Fruit fly (Drosophila melanogaster): ENCODE measurements around the gene CG43867.

Gene CG43867

DNA sequence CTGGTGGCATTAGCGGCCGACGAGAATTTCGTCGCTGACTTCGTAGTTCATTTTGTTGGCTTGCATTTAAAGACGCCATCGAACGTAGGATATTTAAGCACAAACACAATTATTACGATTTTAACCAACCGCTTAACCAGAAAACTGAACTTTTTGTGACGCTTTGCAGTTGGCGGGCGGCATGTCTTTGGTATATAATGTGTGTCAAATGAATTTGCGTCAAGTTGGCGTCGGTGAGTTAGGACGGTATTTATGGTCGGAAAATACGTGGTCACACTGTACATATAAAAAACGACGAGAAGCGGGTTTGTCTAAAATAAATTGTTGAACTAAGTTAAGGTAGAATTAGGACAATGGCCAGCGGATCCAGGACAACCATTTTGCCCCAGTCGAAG, at the start of gene CG43867, which contains the start of gene MED22:
TSS of gene CG43867 (minus strand) at position 113 of the 395 bp plus-strand sequence.
TSS of gene MED22 (plus strand) at position 277 of the 395 bp plus-strand sequence.
- TF ChIP-seq Hr96 (GFP tag; optimal IDR thresholded peaks at IDR 0.05) (no peak), toe (GFP tag; optimal IDR thresholded peaks at IDR 0.05) (no peak), CG7045 (GFP tag; optimal IDR thresholded peaks at IDR 0.05) (no peak), Mnt (GFP tag; optimal IDR thresholded peaks at IDR 0.05) (no peak), kay (GFP tag; ENCODE audit: borderline replicate concordance) (no peak), Crg-1 (GFP tag; optimal IDR thresholded peaks at IDR 0.05) (no peak), CG7101 (tag; optimal IDR thresholded peaks at IDR 0.05) (no peak), cnc (optimal IDR thresholded peaks at IDR 0.05) (no peak), bab1 (GFP tag; optimal IDR thresholded peaks at IDR 0.05) (no peak), CG33017 (tag; optimal IDR thresholded peaks at IDR 0.05) (no peak), cic (GFP tag; optimal IDR thresholded peaks at IDR 0.05) (no peak), Clk (GFP tag; optimal IDR thresholded peaks at IDR 0.05) (no peak), CG5204 (GFP tag; optimal IDR thresholded peaks at IDR 0.05) (no peak)

DNA sequence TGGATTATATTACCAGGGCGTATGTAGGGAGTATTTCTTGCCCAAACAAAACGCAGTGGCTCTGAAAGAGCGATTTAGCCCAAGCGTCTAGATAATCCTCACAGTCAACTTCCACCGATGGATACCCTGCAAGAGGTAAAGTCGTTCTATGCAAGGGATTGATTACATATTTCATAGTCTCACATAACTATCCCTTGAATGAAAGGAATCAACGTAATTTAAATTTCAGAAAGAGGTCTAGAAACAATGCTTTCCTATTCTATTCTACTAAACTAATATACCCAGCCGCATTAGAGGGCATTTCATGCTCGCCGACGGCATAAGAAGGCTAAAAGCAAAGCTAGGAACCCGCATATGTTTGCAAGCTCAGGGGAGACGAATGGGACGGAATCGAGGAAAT, 39.0 kb upstream of the CG43867 start:
- TF ChIP-seq tj (GFP tag; optimal IDR thresholded peaks at IDR 0.05) (no peak), toe (GFP tag; optimal IDR thresholded peaks at IDR 0.05) (no peak), CG5204 (GFP tag; optimal IDR thresholded peaks at IDR 0.05) (no peak), kay (GFP tag; ENCODE audit: borderline replicate concordance) (no peak)

- TF ChIP-seq kay (GFP tag; ENCODE audit: borderline replicate concordance) (no peak), CG5204 (GFP tag; optimal IDR thresholded peaks at IDR 0.05) (no peak), CG7101 (tag; optimal IDR thresholded peaks at IDR 0.05) (no peak)
Observed at dm6 chrX:964012-964411, 36.2 kb upstream of the CG43867 start.

dm6 chrX:955873-956272, 28.1 kb upstream of the CG43867 start:
- no peak for TF ChIP-seq CG7045 (GFP tag; optimal IDR thresholded peaks at IDR 0.05)
- no peak for TF ChIP-seq ovo (GFP tag; optimal IDR thresholded peaks at IDR 0.05)
- no peak for TF ChIP-seq CG14711 (tag; optimal IDR thresholded peaks at IDR 0.05)
- TF ChIP-seq Crg-1 (GFP tag; optimal IDR thresholded peaks at IDR 0.05) = no peak

- TF ChIP-seq Clk (GFP tag; optimal IDR thresholded peaks at IDR 0.05) = no peak
- TF ChIP-seq CG7045 (GFP tag; optimal IDR thresholded peaks at IDR 0.05) = no peak
- TF ChIP-seq Crg-1 (GFP tag; optimal IDR thresholded peaks at IDR 0.05) = no peak
- TF ChIP-seq tj (GFP tag; optimal IDR thresholded peaks at IDR 0.05) = no peak
Observed at dm6 chrX:953807-954206, 26.0 kb upstream of the CG43867 start.

DNA sequence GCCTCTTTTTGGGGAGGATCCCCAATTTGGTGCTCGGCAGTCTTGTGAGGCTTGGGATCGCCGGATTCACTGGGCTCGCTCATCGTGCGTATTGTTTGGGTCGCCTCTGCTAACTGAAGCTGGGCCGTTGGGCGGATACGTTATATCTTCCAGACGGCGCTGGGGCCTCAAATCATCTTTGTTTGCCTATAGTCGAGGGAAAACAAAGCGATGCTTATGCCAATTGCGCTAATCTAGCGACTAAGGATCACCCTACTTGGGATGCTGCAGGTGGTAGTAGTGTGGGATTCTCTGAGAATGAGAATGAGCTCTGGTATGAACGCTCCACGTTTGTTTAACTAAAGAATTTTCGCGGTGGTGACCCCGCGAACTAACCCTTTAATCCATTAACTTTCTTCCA, 24.0 kb upstream of the CG43867 start, which contains the start of gene CG3690:
TSS of gene CG3690 (minus strand) at position 101 of the 400 bp plus-strand sequence.
- TF ChIP-seq CG11617 (GFP tag; optimal IDR thresholded peaks at IDR 0.05) (no peak), CG1620 (GFP tag; optimal IDR thresholded peaks at IDR 0.05) (no peak), cic (GFP tag; optimal IDR thresholded peaks at IDR 0.05) (no peak), pad (GFP tag; optimal IDR thresholded peaks at IDR 0.05) (no peak), Mnt (GFP tag; optimal IDR thresholded peaks at IDR 0.05) (no peak), CG5204 (GFP tag; optimal IDR thresholded peaks at IDR 0.05) (no peak), tj (GFP tag; optimal IDR thresholded peaks at IDR 0.05) (no peak), bab1 (GFP tag; optimal IDR thresholded peaks at IDR 0.05) (no peak), CG12768 (GFP tag; optimal IDR thresholded peaks at IDR 0.05) (no peak), cnc (optimal IDR thresholded peaks at IDR 0.05) (no peak), CG14711 (tag; optimal IDR thresholded peaks at IDR 0.05) (no peak), CG7045 (GFP tag; optimal IDR thresholded peaks at IDR 0.05) (no peak)

DNA sequence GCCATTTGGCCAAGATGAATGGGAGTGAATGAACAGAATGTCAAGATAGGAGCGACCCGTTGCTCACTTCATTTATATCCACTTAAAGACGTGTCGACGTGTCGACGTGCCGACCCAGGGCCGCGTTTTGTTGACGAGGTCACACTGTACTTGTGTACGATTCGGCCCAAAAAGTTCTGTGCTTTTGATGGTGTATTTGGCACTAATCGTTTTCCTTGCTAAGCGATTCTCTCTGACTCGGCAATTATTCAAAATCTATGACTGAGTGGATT, 20.4 kb upstream of the CG43867 start:
- no peak for TF ChIP-seq Clk (GFP tag; optimal IDR thresholded peaks at IDR 0.05)
- TF ChIP-seq bab1 (GFP tag; optimal IDR thresholded peaks at IDR 0.05) = no peak
- TF ChIP-seq CG5204 (GFP tag; optimal IDR thresholded peaks at IDR 0.05) = no peak
- no peak for TF ChIP-seq CG11617 (GFP tag; optimal IDR thresholded peaks at IDR 0.05)
- TF ChIP-seq toe (GFP tag; optimal IDR thresholded peaks at IDR 0.05) = no peak
- TF ChIP-seq tj (GFP tag; optimal IDR thresholded peaks at IDR 0.05) = no peak
- no peak for TF ChIP-seq Hr96 (GFP tag; optimal IDR thresholded peaks at IDR 0.05)
- TF ChIP-seq cic (GFP tag; optimal IDR thresholded peaks at IDR 0.05) = no peak
- no peak for TF ChIP-seq pad (GFP tag; optimal IDR thresholded peaks at IDR 0.05)
- no peak for TF ChIP-seq CG33017 (tag; optimal IDR thresholded peaks at IDR 0.05)
- TF ChIP-seq Mnt (GFP tag; optimal IDR thresholded peaks at IDR 0.05) = no peak

dm6 chrX:947450-948284, 19.9 kb upstream of the CG43867 start, which contains the start of gene CG3699:
TSS of gene CG3699 (minus strand) at chrX:947500.
- TF ChIP-seq CG11617 (GFP tag; optimal IDR thresholded peaks at IDR 0.05) (peak; percentile 54), CG33017 (tag; optimal IDR thresholded peaks at IDR 0.05) (peak; percentile 17), pad (GFP tag; optimal IDR thresholded peaks at IDR 0.05) (peak; percentile 14), CG5204 (GFP tag; optimal IDR thresholded peaks at IDR 0.05) (no peak), CG7101 (tag; optimal IDR thresholded peaks at IDR 0.05) (peak; percentile 51), Crg-1 (GFP tag; optimal IDR thresholded peaks at IDR 0.05) (no peak), CG14711 (tag; optimal IDR thresholded peaks at IDR 0.05) (peak; percentile 3), CG1620 (GFP tag; optimal IDR thresholded peaks at IDR 0.05) (no peak), toe (GFP tag; optimal IDR thresholded peaks at IDR 0.05) (peak; percentile 13), tj (GFP tag; optimal IDR thresholded peaks at IDR 0.05) (no peak), ovo (GFP tag; optimal IDR thresholded peaks at IDR 0.05) (no peak), Clk (GFP tag; optimal IDR thresholded peaks at IDR 0.05) (no peak), kay (GFP tag; ENCODE audit: borderline replicate concordance) (no peak)

Measured in whole organism, adult.